Worm (Caenorhabditis elegans) whole organism, L1 larva: ENCODE measurements around the gene fbxa-63.

Source experiments
- ama-1 ChIP-seq: fragments of 150-350 bp; optimal IDR thresholded peaks from 2 replicates; lab custom pipeline; 2014
- hlh-17 ChIP-seq: fragments of 200-800 bp; sonication (Bioruptor generic); optimal IDR thresholded peaks from 2 replicates; lab custom pipeline; 2018; ENCODE audit warnings: missing genetic modification characterization, mild to moderate bottlenecking, missing compliant biosample characterization, moderate library complexity, borderline replicate concordance
- zag-1 ChIP-seq: fragments of 150-350 bp; optimal IDR thresholded peaks from 2 replicates; lab custom pipeline; 2014; ENCODE audit warnings: missing biosample characterization, missing genetic modification characterization

- TF ChIP-seq zag-1 (tag; lab: Kevin White, UChicago) (no peak), ama-1 (lab: Kevin White, UChicago) (no peak), hlh-17 (GFP tag; lab: Kevin White, UChicago) (no peak)
These were observed at the start of gene fbxa-63 for ce11 chrIII:1243199-1243598.
